Worm (Caenorhabditis elegans): Measurements from ENCODE around the gene spch-1.
A peak's percentile ranks its signal among the peaks of the same experiment; 100 is the strongest.

The spch-1 gene

DNA sequence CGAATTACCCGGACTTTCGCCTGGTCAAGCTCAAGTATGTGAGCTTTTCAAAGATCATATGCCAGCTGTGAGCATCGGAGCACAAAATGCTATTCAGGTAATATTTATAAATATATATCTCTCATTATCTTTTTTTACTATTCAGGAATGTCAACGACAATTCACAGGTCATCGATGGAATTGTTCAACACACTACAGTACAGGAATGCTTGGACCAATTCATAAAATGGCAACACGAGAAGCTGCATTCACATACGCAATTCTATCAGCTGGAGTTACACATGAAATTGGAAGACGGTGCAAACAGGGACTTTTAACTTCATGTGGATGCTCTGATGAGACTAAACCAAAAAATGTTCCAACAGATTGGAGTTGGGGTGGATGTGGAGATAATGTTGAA lies 43.1 kb downstream of the spch-1 start:
- no peak for TF ChIP-seq ham-2 (GFP tag; optimal IDR thresholded peaks at IDR 0.05)
- no peak for TF ChIP-seq ceh-43 (GFP tag; optimal IDR thresholded peaks at IDR 0.05)
- no peak for TF ChIP-seq nhr-12 (tag; optimal IDR thresholded peaks at IDR 0.05)
- no peak for TF ChIP-seq unc-39 (tag; optimal IDR thresholded peaks at IDR 0.05)
- TF ChIP-seq unc-62 (GFP tag; optimal IDR thresholded peaks at IDR 0.05): no peak
- no peak for TF ChIP-seq flh-1 (GFP tag; optimal IDR thresholded peaks at IDR 0.05)
- TF ChIP-seq ceh-39 (tag; optimal IDR thresholded peaks at IDR 0.05): no peak
- TF ChIP-seq nhr-237 (tag; optimal IDR thresholded peaks at IDR 0.05): no peak

DNA sequence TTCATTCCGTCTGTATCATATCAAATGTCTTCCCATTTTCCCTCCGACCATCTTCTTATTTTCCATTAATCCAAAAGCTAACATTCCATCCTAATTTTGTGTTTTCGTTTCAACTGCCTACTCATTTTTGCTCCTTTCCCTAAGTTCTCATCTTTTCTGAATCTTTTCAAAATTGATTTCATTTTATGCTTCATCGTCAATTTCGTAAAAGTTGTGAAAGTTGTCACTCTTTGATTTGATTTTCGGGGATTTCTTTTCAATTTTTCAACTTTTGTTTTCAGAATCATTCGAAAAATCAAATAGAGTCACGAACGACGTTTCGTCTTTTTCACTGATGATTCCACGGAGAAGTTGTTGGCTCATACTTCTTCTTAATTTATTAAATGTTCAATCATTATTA lies 43.8 kb downstream of the spch-1 start, which contains the start of gene cwn-2:
Gene cwn-2 (plus strand): TSS at position 276 of the 400 bp plus-strand sequence.
- TF ChIP-seq lsy-2 (tag; optimal IDR thresholded peaks at IDR 0.05) (no peak), sem-2 (GFP tag; optimal IDR thresholded peaks at IDR 0.05) (no peak), mep-1 (tag; optimal IDR thresholded peaks at IDR 0.05) (no peak), tbx-8 (GFP tag; optimal IDR thresholded peaks at IDR 0.05) (no peak), drap-1 (GFP tag; optimal IDR thresholded peaks at IDR 0.05) (no peak)

ce11 chrIV:10066456-10066855 lies 44.9 kb downstream of the spch-1 start:
- no peak for TF ChIP-seq ceh-83 (GFP tag; optimal IDR thresholded peaks at IDR 0.05)
- no peak for TF ChIP-seq elt-3 (tag; optimal IDR thresholded peaks at IDR 0.05)
- TF ChIP-seq ztf-11 (tag; optimal IDR thresholded peaks at IDR 0.05): no peak
- TF ChIP-seq tbx-8 (GFP tag; optimal IDR thresholded peaks at IDR 0.05): no peak
- no peak for TF ChIP-seq blmp-1 (tag; optimal IDR thresholded peaks at IDR 0.05)
- TF ChIP-seq lin-13 (tag; optimal IDR thresholded peaks at IDR 0.05): no peak
- TF ChIP-seq hlh-1 (tag; optimal IDR thresholded peaks at IDR 0.05): no peak
- no peak for TF ChIP-seq mab-5 (tag; optimal IDR thresholded peaks at IDR 0.05)
- no peak for TF ChIP-seq sptf-1 (tag; optimal IDR thresholded peaks at IDR 0.05)
- TF ChIP-seq sem-2 (GFP tag; optimal IDR thresholded peaks at IDR 0.05): no peak
- TF ChIP-seq nhr-76 (tag; optimal IDR thresholded peaks at IDR 0.05): no peak
- no peak for TF ChIP-seq elt-1 (tag; optimal IDR thresholded peaks at IDR 0.05; ENCODE audit: borderline replicate concordance, insufficient read depth)
- TF ChIP-seq nhr-12 (tag; optimal IDR thresholded peaks at IDR 0.05): no peak
- no peak for TF ChIP-seq bed-3 (GFP tag; optimal IDR thresholded peaks at IDR 0.05)
- no peak for TF ChIP-seq ces-1 (GFP tag; optimal IDR thresholded peaks at IDR 0.05)
- TF ChIP-seq lsy-2 (tag; optimal IDR thresholded peaks at IDR 0.05): no peak
- TF ChIP-seq ham-2 (GFP tag; optimal IDR thresholded peaks at IDR 0.05): no peak
- no peak for TF ChIP-seq mls-2 (tag; optimal IDR thresholded peaks at IDR 0.05)
- no peak for TF ChIP-seq unc-120 (tag; optimal IDR thresholded peaks at IDR 0.05; ENCODE audit: poor library complexity, severe bottlenecking)

DNA sequence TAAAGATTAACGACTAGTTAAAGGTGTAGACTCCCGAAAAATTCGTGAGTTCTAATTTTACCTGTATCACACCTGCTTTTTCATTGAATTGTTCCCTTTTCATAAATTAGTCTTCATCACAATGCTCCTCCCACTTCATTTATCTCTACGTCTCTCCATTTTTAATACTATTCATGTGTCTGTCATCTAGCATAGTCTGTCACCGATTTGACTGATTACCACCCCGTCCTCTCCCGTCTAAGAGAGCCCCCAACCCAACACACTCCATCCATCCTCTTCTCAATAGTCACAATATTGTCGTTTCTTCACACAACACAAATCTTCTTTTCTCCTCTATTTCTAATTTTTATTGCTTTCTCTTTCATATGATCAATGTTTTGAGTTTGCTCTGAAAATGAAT lies 46.2 kb downstream of the spch-1 start:
- TF ChIP-seq unc-62 (GFP tag; optimal IDR thresholded peaks at IDR 0.05): peak; percentile 98
- no peak for TF ChIP-seq unc-39 (tag; optimal IDR thresholded peaks at IDR 0.05)

DNA sequence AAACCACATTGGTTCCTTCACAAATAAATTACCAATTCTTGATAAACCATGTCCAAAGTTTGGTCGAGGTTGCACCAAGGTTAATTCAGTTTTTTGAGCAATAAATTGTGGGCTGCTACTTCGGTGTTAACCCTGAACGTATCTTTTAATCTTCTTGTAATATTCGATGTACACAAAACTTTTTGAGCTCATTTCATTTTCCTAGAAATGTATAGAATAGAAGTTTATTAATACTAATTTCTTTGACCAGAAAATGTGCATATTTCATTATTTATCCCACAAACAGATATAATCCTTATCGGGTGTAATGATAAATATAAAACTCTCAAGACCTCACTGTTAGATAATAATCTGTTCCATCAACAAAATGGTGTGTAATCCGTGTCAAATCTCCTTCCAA lies 47.4 kb downstream of the spch-1 start:
- no peak for TF ChIP-seq ham-2 (GFP tag; optimal IDR thresholded peaks at IDR 0.05)
- no peak for TF ChIP-seq sptf-1 (tag; optimal IDR thresholded peaks at IDR 0.05)
- TF ChIP-seq snpc-4 (tag; optimal IDR thresholded peaks at IDR 0.05): no peak
- TF ChIP-seq mep-1 (tag; optimal IDR thresholded peaks at IDR 0.05): no peak
- no peak for TF ChIP-seq M03D4.4 (tag; optimal IDR thresholded peaks at IDR 0.05)
- TF ChIP-seq mab-5 (tag; optimal IDR thresholded peaks at IDR 0.05): no peak

DNA sequence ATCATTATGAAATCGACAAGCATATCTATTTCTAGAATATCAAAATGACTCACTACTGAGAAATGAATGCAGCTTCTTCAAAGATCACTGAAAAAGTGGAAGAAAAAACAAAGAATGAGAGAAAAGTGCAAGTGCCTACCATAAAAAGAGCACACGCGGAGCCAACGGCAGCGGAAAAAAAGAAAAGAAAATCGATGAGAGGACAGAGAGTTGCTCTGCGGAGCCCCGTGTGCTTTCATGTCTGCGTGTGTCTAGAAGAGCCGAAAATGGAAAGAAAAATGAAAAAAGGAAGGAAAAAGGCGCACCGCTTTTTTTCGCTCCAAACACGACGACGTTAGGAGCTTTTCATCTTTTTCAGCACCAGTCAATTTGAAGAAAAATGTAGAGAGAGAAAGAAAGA lies 48.6 kb downstream of the spch-1 start, which contains the start of gene ipla-7:
Gene ipla-7 (minus strand): TSS at position 122 of the 400 bp plus-strand sequence.
- TF ChIP-seq unc-120 (tag; optimal IDR thresholded peaks at IDR 0.05; ENCODE audit: poor library complexity, severe bottlenecking) (no peak), ces-1 (GFP tag; optimal IDR thresholded peaks at IDR 0.05) (peak; percentile 22), drap-1 (GFP tag; optimal IDR thresholded peaks at IDR 0.05) (no peak), nhr-237 (tag; optimal IDR thresholded peaks at IDR 0.05) (no peak)

All from whole organism, mixed stage, embryonic.